Worm (Caenorhabditis elegans): ENCODE results near the gene ubxn-5.

Gene ubxn-5

ce11 chrII:10197091-10197675 is 37.1 kb downstream of the ubxn-5 start, which contains the start of gene R05H5.3 (continued):
- TF ChIP-seq ztf-4 (tag; optimal IDR thresholded peaks at IDR 0.05) = no peak
- TF ChIP-seq ceh-88 (GFP tag; IDR thresholded peaks at IDR 0.05) = no peak
- TF ChIP-seq blmp-1 (tag; optimal IDR thresholded peaks at IDR 0.05) = peak; percentile 51
- TF ChIP-seq nhr-19 (GFP tag; conservative IDR thresholded peaks at IDR 0.05) = no peak
- peak; percentile 42 for TF ChIP-seq nhr-20 (tag; optimal IDR thresholded peaks at IDR 0.05)
- no peak for TF ChIP-seq nhr-11 (tag; optimal IDR thresholded peaks at IDR 0.05)
- TF ChIP-seq efl-1 (optimal IDR thresholded peaks at IDR 0.05) = peak; percentile 83 to 94
- TF ChIP-seq efl-1 (GFP tag; optimal IDR thresholded peaks at IDR 0.05 in 1 of 2) = peak; percentile 80 to 97
- peak; percentile 67 for TF ChIP-seq C16A3.4 (tag; optimal IDR thresholded peaks at IDR 0.05)
- no peak for TF ChIP-seq unc-86 (tag; optimal IDR thresholded peaks at IDR 0.05)
- TF ChIP-seq pax-3 (tag; optimal IDR thresholded peaks at IDR 0.05) = no peak
- TF ChIP-seq xbp-1 (tag; optimal IDR thresholded peaks at IDR 0.05) = peak; percentile 14
- no peak for TF ChIP-seq fkh-4 (tag; optimal IDR thresholded peaks at IDR 0.05; ENCODE audit: borderline replicate concordance)
- TF ChIP-seq unc-62 (GFP tag; optimal IDR thresholded peaks at IDR 0.05) = no peak
- no peak for TF ChIP-seq fos-1 (tag; optimal IDR thresholded peaks at IDR 0.05)
- TF ChIP-seq skn-1 (tag; optimal IDR thresholded peaks at IDR 0.05) = peak; percentile 67
- no peak for TF ChIP-seq ceh-63 (GFP tag; optimal IDR thresholded peaks at IDR 0.05)
- no peak for TF ChIP-seq sptf-1 (tag; optimal IDR thresholded peaks at IDR 0.05)
- no peak for TF ChIP-seq F16B12.6 (tag; optimal IDR thresholded peaks at IDR 0.05)
- no peak for TF ChIP-seq aha-1 (tag; optimal IDR thresholded peaks at IDR 0.05)
- peak; percentile 68 for TF ChIP-seq lin-14 (GFP tag; optimal IDR thresholded peaks at IDR 0.05)
- no peak for TF ChIP-seq fkh-8 (tag; optimal IDR thresholded peaks at IDR 0.05)
- no peak for TF ChIP-seq zag-1 (tag; optimal IDR thresholded peaks at IDR 0.05)
- no peak for TF ChIP-seq nhr-76 (tag; optimal IDR thresholded peaks at IDR 0.05)
- no peak for TF ChIP-seq irx-1 (tag; optimal IDR thresholded peaks at IDR 0.05)
- TF ChIP-seq jun-1 (tag; optimal IDR thresholded peaks at IDR 0.05) = no peak
- no peak for TF ChIP-seq alr-1 (tag; optimal IDR thresholded peaks at IDR 0.05; ENCODE audit: borderline replicate concordance)
- no peak for TF ChIP-seq Y116A8C.19 (tag; optimal IDR thresholded peaks at IDR 0.05; ENCODE audit: borderline replicate concordance)
- TF ChIP-seq lin-39 (tag; optimal IDR thresholded peaks at IDR 0.05) = no peak
- no peak for TF ChIP-seq nhr-237 (tag; optimal IDR thresholded peaks at IDR 0.05)
- peak in 1 of 3 experiments; percentile 66 for TF ChIP-seq ceh-82 (tag; optimal IDR thresholded peaks at IDR 0.05)
- TF ChIP-seq snpc-4 (tag; optimal IDR thresholded peaks at IDR 0.05) = no peak
- no peak for TF ChIP-seq C34B4.2 (tag; optimal IDR thresholded peaks at IDR 0.05)
- no peak for TF ChIP-seq nhr-71 (tag; optimal IDR thresholded peaks at IDR 0.05)
- TF ChIP-seq mef-2 (tag; optimal IDR thresholded peaks at IDR 0.05) = no peak
- TF ChIP-seq hlh-17 (GFP tag; optimal IDR thresholded peaks at IDR 0.05; ENCODE audit: borderline replicate concordance) = no peak
- peak; percentile 26 for TF ChIP-seq tbx-2 (tag; optimal IDR thresholded peaks at IDR 0.05)
- TF ChIP-seq C04F5.9 (tag; optimal IDR thresholded peaks at IDR 0.05) = no peak

- no peak for TF ChIP-seq zip-4 (GFP tag; optimal IDR thresholded peaks at IDR 0.05)
- no peak for TF ChIP-seq nhr-20 (tag; optimal IDR thresholded peaks at IDR 0.05)
- TF ChIP-seq jun-1 (tag; optimal IDR thresholded peaks at IDR 0.05) = no peak
- TF ChIP-seq ztf-11 (tag; optimal IDR thresholded peaks at IDR 0.05) = no peak
- TF ChIP-seq tbx-2 (tag; optimal IDR thresholded peaks at IDR 0.05) = no peak
- no peak for TF ChIP-seq ceh-82 (tag; optimal IDR thresholded peaks at IDR 0.05)
- no peak for TF ChIP-seq pag-3 (tag; optimal IDR thresholded peaks at IDR 0.05; ENCODE audit: borderline replicate concordance, insufficient read depth)
- TF ChIP-seq swsn-7 (tag; optimal IDR thresholded peaks at IDR 0.05) = no peak
- no peak for TF ChIP-seq pax-3 (tag; optimal IDR thresholded peaks at IDR 0.05)
- TF ChIP-seq snu-23 (GFP tag; optimal IDR thresholded peaks at IDR 0.05) = no peak
- no peak for TF ChIP-seq Y116A8C.19 (tag; optimal IDR thresholded peaks at IDR 0.05; ENCODE audit: borderline replicate concordance)
- no peak for TF ChIP-seq ces-1 (GFP tag; optimal IDR thresholded peaks at IDR 0.05)
Measured at ce11 chrII:10194605-10195004, 39.7 kb downstream of the ubxn-5 start, which contains the start of gene srb-6. Gene srb-6 (plus strand): TSS chrII:10194905.

All from whole organism, L1 larva.